Worm (Caenorhabditis elegans): ENCODE data around the gene F01D5.7.
A peak's percentile ranks its signal among the peaks of the same experiment; 100 is the strongest.

Gene F01D5.7

DNA sequence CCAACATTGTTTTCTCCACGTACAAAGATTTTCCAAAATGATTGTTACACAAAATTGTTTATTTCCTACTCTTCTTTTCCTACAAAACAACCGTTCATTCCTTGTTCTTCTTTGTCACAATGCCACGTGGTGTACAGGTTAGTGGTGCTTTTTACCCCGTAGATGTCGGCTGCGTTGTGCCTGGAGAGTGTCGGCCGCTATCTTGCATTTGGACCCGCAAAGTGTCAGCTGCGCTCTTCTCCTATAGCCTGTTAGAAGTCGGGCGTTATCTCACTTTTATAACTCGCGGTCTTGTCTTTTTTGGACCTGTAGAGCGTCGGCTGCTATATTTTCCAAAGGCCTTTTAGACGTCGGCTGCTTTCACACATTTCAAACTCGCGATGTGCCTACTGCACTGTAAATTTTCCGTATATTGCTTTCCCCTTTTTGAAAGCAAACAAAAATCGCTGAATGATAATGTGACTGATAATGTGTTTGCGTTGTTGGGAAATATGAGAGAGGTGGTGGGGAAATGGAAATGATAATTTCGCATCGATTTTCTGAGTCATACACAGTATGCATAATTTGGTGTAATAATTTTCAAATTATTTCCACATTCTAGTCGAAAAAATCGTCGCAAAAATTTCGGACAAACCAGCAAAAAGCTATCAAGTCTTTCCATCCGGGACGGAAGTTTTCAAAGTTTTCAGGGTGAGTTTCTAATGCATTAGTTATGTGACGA, 2.4 kb downstream of the F01D5.7 start, which contains the start of gene F01D5.8:
Gene F01D5.8 (plus strand): TSS at position 51 of the 721 bp plus-strand sequence.
- no peak for TF ChIP-seq elt-3 (tag; optimal IDR thresholded peaks at IDR 0.05)
- no peak for TF ChIP-seq ztf-11 (tag; optimal IDR thresholded peaks at IDR 0.05)
- no peak for TF ChIP-seq lin-13 (tag; optimal IDR thresholded peaks at IDR 0.05)
- TF ChIP-seq M03D4.4 (tag; optimal IDR thresholded peaks at IDR 0.05) = no peak
- TF ChIP-seq lsy-2 (tag; optimal IDR thresholded peaks at IDR 0.05) = no peak
- no peak for TF ChIP-seq nhr-237 (tag; optimal IDR thresholded peaks at IDR 0.05)

DNA sequence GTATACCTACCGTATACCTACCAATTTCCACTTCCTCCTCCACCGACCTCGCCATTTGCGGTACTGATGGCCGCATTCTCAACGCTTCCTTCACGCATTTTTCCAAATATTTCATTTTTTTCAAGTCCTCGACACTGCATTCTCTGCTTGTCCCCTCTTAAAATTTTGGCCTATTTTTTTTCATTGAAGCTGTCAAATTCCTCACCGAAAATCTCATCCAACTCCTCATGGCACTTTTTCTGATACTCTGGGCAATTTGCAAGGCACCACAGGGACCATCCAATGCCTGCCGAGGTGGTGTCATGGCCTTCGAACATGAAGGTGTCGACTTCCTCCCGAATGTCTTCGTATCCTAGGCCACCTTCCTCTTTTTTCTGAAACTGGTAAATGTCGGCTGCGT, 6.2 kb downstream of the F01D5.7 start:
- no peak for TF ChIP-seq M03D4.4 (tag; optimal IDR thresholded peaks at IDR 0.05)
- TF ChIP-seq ces-1 (GFP tag; optimal IDR thresholded peaks at IDR 0.05) = no peak
- no peak for TF ChIP-seq elt-1 (tag; optimal IDR thresholded peaks at IDR 0.05; ENCODE audit: borderline replicate concordance, insufficient read depth)
- TF ChIP-seq unc-62 (GFP tag; optimal IDR thresholded peaks at IDR 0.05) = no peak
- TF ChIP-seq drap-1 (GFP tag; optimal IDR thresholded peaks at IDR 0.05) = no peak
- no peak for TF ChIP-seq lin-32 (GFP tag; optimal IDR thresholded peaks at IDR 0.05)
- TF ChIP-seq nhr-12 (tag; optimal IDR thresholded peaks at IDR 0.05) = no peak
- no peak for TF ChIP-seq sem-2 (GFP tag; optimal IDR thresholded peaks at IDR 0.05)
- TF ChIP-seq ceh-39 (tag; optimal IDR thresholded peaks at IDR 0.05) = no peak
- no peak for TF ChIP-seq mls-2 (tag; optimal IDR thresholded peaks at IDR 0.05)
- TF ChIP-seq blmp-1 (tag; optimal IDR thresholded peaks at IDR 0.05) = no peak
- no peak for TF ChIP-seq mep-1 (tag; optimal IDR thresholded peaks at IDR 0.05)
- TF ChIP-seq snpc-4 (tag; optimal IDR thresholded peaks at IDR 0.05) = no peak
- no peak for TF ChIP-seq lin-13 (tag; optimal IDR thresholded peaks at IDR 0.05)
- no peak for TF ChIP-seq flh-1 (GFP tag; optimal IDR thresholded peaks at IDR 0.05)
- no peak for TF ChIP-seq nhr-28 (tag; optimal IDR thresholded peaks at IDR 0.05)
- TF ChIP-seq ztf-11 (tag; optimal IDR thresholded peaks at IDR 0.05) = no peak
- no peak for TF ChIP-seq nhr-76 (tag; optimal IDR thresholded peaks at IDR 0.05)

DNA sequence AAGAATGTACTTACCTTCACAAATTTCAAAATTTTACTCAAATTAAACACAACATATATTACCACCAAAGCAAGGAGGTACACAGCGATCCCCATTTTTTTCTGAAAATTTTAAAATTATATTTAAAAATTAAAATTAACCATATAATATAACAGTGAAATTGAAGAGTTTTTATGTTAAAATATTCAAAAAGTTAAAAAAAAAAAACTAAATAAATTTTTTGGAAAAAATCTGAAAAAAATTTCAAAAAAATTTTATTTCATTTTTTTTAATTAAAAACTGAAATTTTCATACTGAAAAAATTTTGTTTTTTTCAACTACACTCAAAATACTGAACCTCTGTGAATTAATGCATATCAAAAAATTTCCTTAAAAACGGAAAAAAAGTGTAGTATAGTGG, 8.4 kb downstream of the F01D5.7 start, which contains the start of gene cyp-37A1:
Gene cyp-37A1 (minus strand): TSS at position 101 of the 400 bp plus-strand sequence.
- no peak for TF ChIP-seq mls-2 (tag; optimal IDR thresholded peaks at IDR 0.05)
- TF ChIP-seq zip-8 (tag; optimal IDR thresholded peaks at IDR 0.05) = no peak
- no peak for TF ChIP-seq cnd-1 (tag; optimal IDR thresholded peaks at IDR 0.05)
- no peak for TF ChIP-seq drap-1 (GFP tag; optimal IDR thresholded peaks at IDR 0.05)
- no peak for TF ChIP-seq snpc-4 (tag; optimal IDR thresholded peaks at IDR 0.05)
- no peak for TF ChIP-seq lin-13 (tag; optimal IDR thresholded peaks at IDR 0.05)
- TF ChIP-seq nhr-28 (tag; optimal IDR thresholded peaks at IDR 0.05) = no peak
- TF ChIP-seq sem-2 (GFP tag; optimal IDR thresholded peaks at IDR 0.05) = no peak
- no peak for TF ChIP-seq nhr-2 (tag; optimal IDR thresholded peaks at IDR 0.05)
- no peak for TF ChIP-seq nhr-237 (tag; optimal IDR thresholded peaks at IDR 0.05)
- no peak for TF ChIP-seq sptf-1 (tag; optimal IDR thresholded peaks at IDR 0.05)
- TF ChIP-seq tbx-8 (GFP tag; optimal IDR thresholded peaks at IDR 0.05) = no peak
- no peak for TF ChIP-seq ham-2 (GFP tag; optimal IDR thresholded peaks at IDR 0.05)
- no peak for TF ChIP-seq unc-120 (tag; optimal IDR thresholded peaks at IDR 0.05; ENCODE audit: poor library complexity, severe bottlenecking)
- TF ChIP-seq ztf-11 (tag; optimal IDR thresholded peaks at IDR 0.05) = no peak
- TF ChIP-seq nhr-12 (tag; optimal IDR thresholded peaks at IDR 0.05) = no peak
- TF ChIP-seq blmp-1 (tag; optimal IDR thresholded peaks at IDR 0.05) = no peak
- no peak for TF ChIP-seq ces-1 (GFP tag; optimal IDR thresholded peaks at IDR 0.05)
- no peak for TF ChIP-seq bed-3 (GFP tag; optimal IDR thresholded peaks at IDR 0.05)

DNA sequence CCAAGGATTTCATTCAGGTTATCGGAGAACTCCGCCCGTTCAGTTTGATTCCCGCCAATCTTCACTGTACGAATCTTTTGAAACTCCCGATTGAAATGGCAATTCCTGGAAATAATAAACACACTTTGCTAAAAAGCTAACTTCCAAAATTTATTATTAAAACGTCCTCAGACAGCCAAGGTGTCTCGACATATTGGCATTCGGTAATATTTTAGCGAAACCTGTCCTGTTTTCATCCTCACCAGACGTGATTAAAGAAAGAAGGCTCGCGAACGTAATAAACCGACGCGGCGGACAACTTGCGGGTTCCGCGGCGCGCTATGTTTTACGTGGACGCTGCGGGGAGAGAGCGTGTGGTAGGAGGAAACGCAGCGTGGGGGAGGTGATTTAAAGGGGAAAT, 9.7 kb downstream of the F01D5.7 start:
- TF ChIP-seq ham-2 (GFP tag; optimal IDR thresholded peaks at IDR 0.05) = no peak
- peak; percentile 39 for TF ChIP-seq lin-13 (tag; optimal IDR thresholded peaks at IDR 0.05)
- TF ChIP-seq drap-1 (GFP tag; optimal IDR thresholded peaks at IDR 0.05) = peak; percentile 26
- TF ChIP-seq nhr-28 (tag; optimal IDR thresholded peaks at IDR 0.05) = no peak
- TF ChIP-seq nhr-76 (tag; optimal IDR thresholded peaks at IDR 0.05) = no peak
- no peak for TF ChIP-seq nhr-2 (tag; optimal IDR thresholded peaks at IDR 0.05)
- no peak for TF ChIP-seq pha-4 (tag; optimal IDR thresholded peaks at IDR 0.05)
- TF ChIP-seq ceh-83 (GFP tag; optimal IDR thresholded peaks at IDR 0.05) = peak; percentile 63
- TF ChIP-seq bed-3 (GFP tag; optimal IDR thresholded peaks at IDR 0.05) = no peak
- TF ChIP-seq tbx-8 (GFP tag; optimal IDR thresholded peaks at IDR 0.05) = no peak
- no peak for TF ChIP-seq ces-1 (GFP tag; optimal IDR thresholded peaks at IDR 0.05)
- no peak for TF ChIP-seq zip-8 (tag; optimal IDR thresholded peaks at IDR 0.05)
- no peak for TF ChIP-seq mab-5 (tag; optimal IDR thresholded peaks at IDR 0.05)
- peak; percentile 59 for TF ChIP-seq sptf-1 (tag; optimal IDR thresholded peaks at IDR 0.05)
- no peak for TF ChIP-seq snpc-4 (tag; optimal IDR thresholded peaks at IDR 0.05)
- TF ChIP-seq lsy-2 (tag; optimal IDR thresholded peaks at IDR 0.05) = no peak
- TF ChIP-seq mls-2 (tag; optimal IDR thresholded peaks at IDR 0.05) = no peak
- TF ChIP-seq cnd-1 (tag; optimal IDR thresholded peaks at IDR 0.05) = peak; percentile 34
- no peak for TF ChIP-seq ceh-43 (GFP tag; optimal IDR thresholded peaks at IDR 0.05)
- TF ChIP-seq mep-1 (tag; optimal IDR thresholded peaks at IDR 0.05) = peak; percentile 58

Measured in whole organism, mixed stage, embryonic.